Worm (Caenorhabditis elegans): ENCODE measurements around the gene R07E3.7.

R07E3.7 gene

DNA sequence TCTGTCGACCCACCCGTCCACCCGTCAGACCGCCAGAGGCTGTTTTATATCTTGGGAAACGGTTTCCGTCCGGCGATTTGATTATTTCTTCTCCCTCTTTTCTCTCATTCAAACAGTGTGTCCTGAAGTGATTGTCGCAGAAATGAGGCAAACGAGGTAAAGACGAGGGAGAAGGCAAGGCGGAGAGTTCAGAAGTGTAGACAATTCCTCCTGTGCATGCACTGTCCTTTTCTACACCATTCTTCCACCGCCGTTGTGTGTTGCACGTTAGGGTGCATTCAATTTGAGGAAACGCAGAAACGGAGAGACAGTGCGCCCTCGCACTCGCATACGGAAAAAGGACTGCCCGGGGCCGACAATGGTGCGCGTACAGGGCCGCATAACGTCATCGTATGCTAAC lies 40.1 kb upstream of the R07E3.7 start (continued):
- no peak for TF ChIP-seq sox-2 (GFP tag; IDR thresholded peaks at IDR 0.05)

DNA sequence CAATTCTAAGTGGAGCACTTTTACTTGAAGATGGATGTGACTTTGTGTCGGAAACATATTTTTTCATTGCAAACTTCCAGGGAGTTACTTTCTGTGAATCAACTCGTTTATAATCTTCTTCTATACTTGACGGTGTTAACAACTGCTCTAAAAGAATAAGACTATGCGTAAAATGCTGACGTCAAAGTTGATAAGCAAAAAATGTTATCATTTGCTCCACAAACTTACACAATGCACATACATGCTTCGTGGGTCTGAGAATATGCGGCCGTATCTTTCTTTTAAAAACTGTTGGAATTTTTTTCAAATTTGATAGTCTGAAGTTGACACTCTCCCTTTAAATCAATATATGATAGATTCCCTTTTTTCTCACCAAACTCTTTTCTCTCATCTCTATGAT lies 39.6 kb upstream of the R07E3.7 start:
- TF ChIP-seq hlh-15 (tag; optimal IDR thresholded peaks at IDR 0.05): no peak
- TF ChIP-seq hlh-13 (GFP tag; optimal IDR thresholded peaks at IDR 0.05): no peak
- TF ChIP-seq che-1 (tag; optimal IDR thresholded peaks at IDR 0.05): no peak
- no peak for TF ChIP-seq lim-6 (tag; optimal IDR thresholded peaks at IDR 0.05)
- TF ChIP-seq elt-2 (tag; optimal IDR thresholded peaks at IDR 0.05): peak; percentile 61
- no peak for TF ChIP-seq C08G9.2 (tag; optimal IDR thresholded peaks at IDR 0.05)

DNA sequence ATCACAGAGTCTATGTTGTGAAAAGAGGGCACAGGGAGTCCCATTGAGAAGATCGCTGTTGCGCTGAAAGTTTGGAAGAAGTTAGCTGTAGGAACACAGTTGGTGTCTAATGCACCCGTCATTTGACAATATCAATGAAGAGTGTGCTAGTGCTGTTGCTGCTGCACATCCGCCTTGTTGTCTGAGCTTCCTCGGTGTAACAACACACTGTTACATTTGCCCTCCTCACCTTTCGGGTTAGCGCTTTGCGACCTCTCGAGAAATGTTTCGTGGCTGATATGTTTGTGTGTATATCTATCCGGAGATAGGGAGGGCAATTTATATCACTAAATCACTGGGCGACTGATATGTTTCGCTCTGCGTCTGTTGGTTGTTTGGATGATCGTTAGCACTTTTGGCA lies 38.7 kb upstream of the R07E3.7 start:
- TF ChIP-seq sdc-2 (tag; optimal IDR thresholded peaks at IDR 0.05): no peak
- TF ChIP-seq fax-1 (tag; optimal IDR thresholded peaks at IDR 0.05): no peak
- no peak for TF ChIP-seq T23F11.4 (GFP tag; optimal IDR thresholded peaks at IDR 0.05)
- no peak for TF ChIP-seq K09A11.1 (tag; optimal IDR thresholded peaks at IDR 0.05; ENCODE audit: insufficient read depth)
- no peak for TF ChIP-seq ref-2 (tag; optimal IDR thresholded peaks at IDR 0.05)
- no peak for TF ChIP-seq unc-86 (tag; optimal IDR thresholded peaks at IDR 0.05)
- TF ChIP-seq pqm-1 (tag; optimal IDR thresholded peaks at IDR 0.05): no peak
- TF ChIP-seq lin-11 (tag; optimal IDR thresholded peaks at IDR 0.05): no peak
- TF ChIP-seq C08G9.2 (tag; optimal IDR thresholded peaks at IDR 0.05): no peak
- TF ChIP-seq rnt-1 (tag; optimal IDR thresholded peaks at IDR 0.05): peak; percentile 33
- TF ChIP-seq syd-9 (tag; optimal IDR thresholded peaks at IDR 0.05): no peak
- TF ChIP-seq tbx-2 (tag; optimal IDR thresholded peaks at IDR 0.05): peak; percentile 6
- TF ChIP-seq ceh-18 (tag; optimal IDR thresholded peaks at IDR 0.05): peak; percentile 25
- no peak for TF ChIP-seq ahr-1 (tag; optimal IDR thresholded peaks at IDR 0.05)
- TF ChIP-seq che-1 (tag; optimal IDR thresholded peaks at IDR 0.05): no peak
- no peak for TF ChIP-seq nfya-1 (tag; optimal IDR thresholded peaks at IDR 0.05)
- no peak for TF ChIP-seq gmeb-2 (tag; optimal IDR thresholded peaks at IDR 0.05)
- TF ChIP-seq eyg-1 (tag; optimal IDR thresholded peaks at IDR 0.05): no peak
- no peak for TF ChIP-seq unc-3 (GFP tag; conservative IDR thresholded peaks at IDR 0.05)
- no peak for TF ChIP-seq unc-3 (tag; optimal IDR thresholded peaks at IDR 0.05)
- TF ChIP-seq pros-1 (tag; optimal IDR thresholded peaks at IDR 0.05): no peak
- TF ChIP-seq hlh-30 (tag; optimal IDR thresholded peaks at IDR 0.05; ENCODE audit: insufficient read depth): no peak
- no peak for TF ChIP-seq Y22D7AL.16 (tag; optimal IDR thresholded peaks at IDR 0.05)
- TF ChIP-seq ceh-19 (GFP tag; optimal IDR thresholded peaks at IDR 0.05): no peak
- no peak for TF ChIP-seq ama-1 (optimal IDR thresholded peaks at IDR 0.05)
- TF ChIP-seq elt-2 (tag; optimal IDR thresholded peaks at IDR 0.05): no peak
- no peak for TF ChIP-seq unc-42 (tag; optimal IDR thresholded peaks at IDR 0.05)
- peak; percentile 36 for TF ChIP-seq ceh-34 (tag; optimal IDR thresholded peaks at IDR 0.05)
- TF ChIP-seq ceh-2 (tag; optimal IDR thresholded peaks at IDR 0.05): no peak
- TF ChIP-seq mec-3 (tag; optimal IDR thresholded peaks at IDR 0.05; ENCODE audit: borderline replicate concordance): no peak
- no peak for TF ChIP-seq tbx-7 (tag; optimal IDR thresholded peaks at IDR 0.05)
- TF ChIP-seq dve-1 (tag; optimal IDR thresholded peaks at IDR 0.05): no peak
- no peak for TF ChIP-seq zip-5 (tag; optimal IDR thresholded peaks at IDR 0.05)
- TF ChIP-seq pha-2 (tag; optimal IDR thresholded peaks at IDR 0.05): no peak
- TF ChIP-seq sox-4 (tag; optimal IDR thresholded peaks at IDR 0.05): no peak
- TF ChIP-seq pat-9 (tag; optimal IDR thresholded peaks at IDR 0.05): peak; percentile 47
- TF ChIP-seq ceh-30 (tag; optimal IDR thresholded peaks at IDR 0.05): no peak
- no peak for TF ChIP-seq nhr-11 (tag; optimal IDR thresholded peaks at IDR 0.05)
- no peak for TF ChIP-seq madf-2 (tag; optimal IDR thresholded peaks at IDR 0.05)
- TF ChIP-seq fkh-6 (tag; optimal IDR thresholded peaks at IDR 0.05): peak; percentile 51
- no peak for TF ChIP-seq ceh-6 (GFP tag; optimal IDR thresholded peaks at IDR 0.05)
- TF ChIP-seq ceh-48 (tag; optimal IDR thresholded peaks at IDR 0.05): no peak
- no peak for TF ChIP-seq ceh-9 (tag; optimal IDR thresholded peaks at IDR 0.05)
- no peak for TF ChIP-seq elt-4 (tag; optimal IDR thresholded peaks at IDR 0.05)
- TF ChIP-seq odd-2 (tag; optimal IDR thresholded peaks at IDR 0.05): no peak
- no peak for TF ChIP-seq pax-1 (tag; optimal IDR thresholded peaks at IDR 0.05)
- TF ChIP-seq pha-4 (tag; optimal IDR thresholded peaks at IDR 0.05): no peak
